Fruit fly (Drosophila melanogaster) whole organism, adult: ENCODE results near the gene ps.

Source experiments
- CG12768 ChIP-seq: fragments of 200-800 bp; sonication (Bioruptor generic); optimal IDR thresholded peaks from 2 replicates; lab custom pipeline; 2017; ENCODE audit warnings: missing biosample characterization, missing genetic modification characterization, mild to moderate bottlenecking, moderate library complexity, missing genetic modification reagents
- CG1620 ChIP-seq: fragments of 200-800 bp; sonication (Bioruptor generic); optimal IDR thresholded peaks from 2 replicates; lab custom pipeline; 2016; ENCODE audit warnings: missing biosample characterization, missing genetic modification characterization
- CG5204 ChIP-seq: fragments of 200-800 bp; sonication (Bioruptor generic); optimal IDR thresholded peaks from 2 replicates; lab custom pipeline; 2016; ENCODE audit warnings: missing biosample characterization, missing genetic modification characterization
- CG7045 ChIP-seq: fragments of 200-800 bp; sonication (Bioruptor generic); optimal IDR thresholded peaks from 2 replicates; lab custom pipeline; 2017; ENCODE audit warnings: missing biosample characterization, mild to moderate bottlenecking, missing genetic modification characterization
- CG7101 ChIP-seq: fragments of 200-800 bp; sonication (Bioruptor generic); optimal IDR thresholded peaks from 2 replicates; lab custom pipeline; 2018; ENCODE audit warnings: missing biosample characterization, mild to moderate bottlenecking, missing genetic modification characterization, moderate library complexity
- Clk ChIP-seq: fragments of 200-800 bp; sonication (Bioruptor generic); optimal IDR thresholded peaks from 2 replicates; lab custom pipeline; 2017; ENCODE audit warnings: missing biosample characterization, missing genetic modification characterization
- cic ChIP-seq: fragments of 200-800 bp; sonication (Bioruptor generic); optimal IDR thresholded peaks from 2 replicates; lab custom pipeline; 2017; ENCODE audit warnings: missing biosample characterization, mild to moderate bottlenecking, missing genetic modification characterization, moderate library complexity
- cnc ChIP-seq, 2 experiments: fragments of >200 bp; optimal IDR thresholded peaks; 2 replicates each; lab custom pipeline; 2017
- ovo ChIP-seq: fragments of 200-800 bp; sonication (Bioruptor generic); optimal IDR thresholded peaks from 2 replicates; lab custom pipeline; 2016; ENCODE audit warnings: missing biosample characterization, missing genetic modification characterization
- pad ChIP-seq: fragments of 200-800 bp; sonication (Bioruptor generic); optimal IDR thresholded peaks from 3 replicates; lab custom pipeline; 2017; ENCODE audit warnings: missing biosample characterization, missing genetic modification characterization, mild to moderate bottlenecking, moderate library complexity, missing genetic modification reagents
- tj ChIP-seq: fragments of 200-800 bp; sonication (Bioruptor generic); optimal IDR thresholded peaks from 3 replicates; lab custom pipeline; 2017; ENCODE audit warnings: missing biosample characterization, mild to moderate bottlenecking, missing genetic modification characterization, moderate library complexity

DNA sequence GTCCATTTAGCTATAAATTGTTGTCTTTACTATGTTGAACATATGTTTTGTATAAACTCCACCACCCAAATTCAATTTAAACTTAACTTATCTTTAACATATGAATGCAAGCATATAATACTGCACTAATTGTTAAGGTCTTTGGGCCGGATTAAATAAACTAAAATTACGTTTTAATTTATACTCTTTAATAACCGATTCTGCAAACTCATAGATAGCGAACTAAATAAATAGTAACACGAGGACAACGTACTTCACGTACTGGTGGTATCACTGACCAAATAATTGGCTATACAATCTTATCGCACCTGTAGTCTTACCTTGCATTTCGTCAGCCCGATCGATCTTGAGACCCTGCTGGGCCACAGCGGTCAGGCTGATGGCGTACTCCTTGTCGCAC, 25.3 kb upstream of the ps start:
- TF ChIP-seq CG7045 (GFP tag; lab: Kevin White, UChicago) (no peak), ovo (GFP tag; lab: Kevin White, UChicago) (no peak), CG7101 (tag; lab: Kevin White, UChicago) (no peak), cic (GFP tag; lab: Kevin White, UChicago) (no peak), cnc (optimal IDR thresholded peaks at IDR 0.05; lab: Kevin White, UChicago) (no peak), Clk (no peak), CG1620 (GFP tag; lab: Kevin White, UChicago) (no peak), CG5204 (GFP tag; lab: Kevin White, UChicago) (no peak), CG12768 (GFP tag; lab: Kevin White, UChicago) (no peak), pad (no peak), tj (GFP tag; lab: Kevin White, UChicago) (no peak)
